Worm (Caenorhabditis elegans) whole organism, midembryonic: ENCODE measurements around the gene C18H2.5.

Experiments
- cog-1 ChIP-seq: sonication (generic microtip); optimal IDR thresholded peaks from 2 replicates; lab custom pipeline; 2016; ENCODE audit warnings: missing genetic modification characterization, missing compliant biosample characterization
- flt-1 ChIP-seq: fragments of 200-800 bp; sonication (Bioruptor generic); IDR thresholded peaks from 2 replicates; pipeline ENCODE4 v1.3.6; 2022; ENCODE audit warnings: missing genetic modification characterization, missing compliant biosample characterization
- ref-1 ChIP-seq: fragments of 200-800 bp; sonication (Bioruptor generic); conservative IDR thresholded peaks from 2 replicates; pipeline ENCODE4 v1.3.6; 2022; ENCODE audit warnings: missing genetic modification reagents, missing genetic modification characterization, missing compliant biosample characterization
- tab-1 ChIP-seq: fragments of 200-800 bp; sonication (Bioruptor generic); IDR thresholded peaks from 2 replicates; pipeline ENCODE4 v1.3.6; 2022; ENCODE audit warnings: missing genetic modification characterization, missing compliant biosample characterization
- ztf-23 ChIP-seq: fragments of 200-800 bp; sonication (Bioruptor generic); IDR thresholded peaks from 2 replicates; pipeline ENCODE4 v1.3.6; 2022; ENCODE audit warnings: missing genetic modification reagents, missing genetic modification characterization, missing compliant biosample characterization

ce11 chrIII:7659440-7659839, 34.7 kb downstream of the C18H2.5 start:
- TF ChIP-seq flt-1 (GFP tag; lab: Robert Waterston, UW), result peak; percentile 83
- TF ChIP-seq ztf-23 (GFP tag; lab: Robert Waterston, UW), result no peak
- no peak for TF ChIP-seq ref-1
- no peak for TF ChIP-seq cog-1 (tag; lab: Kevin White, UChicago)
- TF ChIP-seq tab-1 (GFP tag; lab: Robert Waterston, UW), result 0 out of 2 replicates have a peak, but pooled peaks have one; percentile 63
